Fruit fly (Drosophila melanogaster): ENCODE data around the gene Droj2.

Droj2 gene

DNA sequence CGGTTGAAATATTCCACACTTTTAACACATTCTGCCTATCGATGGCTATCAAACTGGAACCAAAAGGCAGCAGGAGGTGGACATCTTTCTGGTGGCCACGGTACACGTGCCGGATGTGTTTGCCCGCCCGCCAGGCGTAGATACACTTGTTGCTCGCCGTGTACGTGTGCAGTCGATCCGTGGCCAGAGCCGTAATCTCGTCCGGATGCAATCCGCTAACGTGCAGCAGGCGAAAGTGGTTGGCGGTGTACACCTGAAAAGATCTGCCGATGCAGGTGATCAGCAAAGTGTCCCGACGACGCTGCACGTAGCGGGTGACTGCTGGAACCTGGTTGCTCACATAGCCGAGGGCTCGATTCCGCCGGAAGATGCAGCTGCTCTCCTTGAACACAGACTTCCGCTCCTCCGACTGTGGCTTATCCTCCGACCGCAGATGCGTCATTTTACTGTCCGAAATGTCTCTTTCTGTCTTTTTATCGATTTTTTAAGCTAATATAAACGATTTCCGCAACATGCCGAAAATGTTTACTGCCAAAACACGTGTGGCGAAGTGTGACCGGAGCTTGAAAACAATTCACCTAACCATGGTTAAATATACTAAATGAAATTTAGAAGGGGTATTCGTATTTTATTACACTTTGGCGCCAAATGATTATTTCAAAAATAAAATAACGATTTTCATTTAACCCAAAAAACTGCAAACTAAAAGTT lies 6.4 kb downstream of the Droj2 start, which contains the start of gene CG9799 (continued):
- TF ChIP-seq CG3838 (GFP tag; optimal IDR thresholded peaks at IDR 0.05) (no peak), lab (GFP tag; optimal IDR thresholded peaks at IDR 0.05) (no peak), CG11696 (GFP tag; IDR thresholded peaks at IDR 0.05) (no peak), eve (GFP tag; optimal IDR thresholded peaks at IDR 0.05) (no peak), sr (GFP tag; IDR thresholded peaks at IDR 0.05) (no peak), NK7.1 (GFP tag; optimal IDR thresholded peaks at IDR 0.05) (no peak), CG3847 (GFP tag; IDR thresholded peaks at IDR 0.05) (peak; percentile 7; the same call in 1 of the 2 replicates), ind (GFP tag; optimal IDR thresholded peaks at IDR 0.05) (no peak), z (GFP tag; IDR thresholded peaks at IDR 0.05) (no peak), CG11695 (GFP tag; IDR thresholded peaks at IDR 0.05) (no peak), Usf (GFP tag; optimal IDR thresholded peaks at IDR 0.05) (no peak), yki (optimal IDR thresholded peaks at IDR 0.05) (no peak), CG15073 (GFP tag; optimal IDR thresholded peaks at IDR 0.05) (no peak), esg (GFP tag; conservative IDR thresholded peaks at IDR 0.05) (no peak), CG4404 (GFP tag; IDR thresholded peaks at IDR 0.05) (no peak), Camta (GFP tag; optimal IDR thresholded peaks at IDR 0.05) (no peak), D19A (tag; optimal IDR thresholded peaks at IDR 0.05) (no peak), gt (GFP tag; IDR thresholded peaks at IDR 0.05) (peak; percentile 42; the same call in 1 of the 2 replicates), trem (tag; optimal IDR thresholded peaks at IDR 0.05) (peak; percentile 32), Oaz (GFP tag; IDR thresholded peaks at IDR 0.05) (no peak), HmgZ (tag; optimal IDR thresholded peaks at IDR 0.05) (peak; percentile 4), Sox100B (GFP tag; optimal IDR thresholded peaks at IDR 0.05) (no peak), MTF-1 (GFP tag; optimal IDR thresholded peaks at IDR 0.05; ENCODE audit: borderline replicate concordance) (no peak), hbn (GFP tag; IDR thresholded peaks at IDR 0.05; ENCODE audit: partially characterized antibody) (no peak), E2f2 (GFP tag; IDR thresholded peaks at IDR 0.05) (peak; percentile 93), Atf-2 (GFP tag; optimal IDR thresholded peaks at IDR 0.05) (no peak), Lim3 (GFP tag; IDR thresholded peaks at IDR 0.05) (no peak), CG34422 (GFP tag; IDR thresholded peaks at IDR 0.05) (peak; percentile 84; the same call in 2 of the 3 replicates), zen2 (GFP tag; IDR thresholded peaks at IDR 0.05; ENCODE audit: partially characterized antibody) (peak; percentile 9; the same call in 1 of the 3 replicates), Stat92E (GFP tag; optimal IDR thresholded peaks at IDR 0.05) (no peak), ftz-f1 (GFP tag; optimal IDR thresholded peaks at IDR 0.05) (no peak), Hmr (GFP tag; optimal IDR thresholded peaks at IDR 0.05) (no peak), CG10959 (GFP tag; IDR thresholded peaks at IDR 0.05) (no peak), CG10431 (GFP tag; optimal IDR thresholded peaks at IDR 0.05) (no peak), Oli (tag; optimal IDR thresholded peaks at IDR 0.05) (no peak), Deaf1 (tag; optimal IDR thresholded peaks at IDR 0.05) (no peak), Dfd (GFP tag; optimal IDR thresholded peaks at IDR 0.05) (no peak), dmrt11E (tag; optimal IDR thresholded peaks at IDR 0.05) (no peak), lilli (GFP tag; optimal IDR thresholded peaks at IDR 0.05) (no peak), br (optimal IDR thresholded peaks at IDR 0.05) (no peak), Nf-YA (GFP tag; IDR thresholded peaks at IDR 0.05) (no peak), vfl (GFP tag; optimal IDR thresholded peaks at IDR 0.05) (no peak), CG13123 (GFP tag; optimal IDR thresholded peaks at IDR 0.05) (no peak), prd (optimal IDR thresholded peaks at IDR 0.05) (no peak), prd (GFP tag; IDR thresholded peaks at IDR 0.05) (peak; percentile 53; the same call in 2 of the 3 replicates), fd3F (GFP tag; optimal IDR thresholded peaks at IDR 0.05) (no peak), repo (GFP tag; optimal IDR thresholded peaks at IDR 0.05) (no peak), unpg (GFP tag; optimal IDR thresholded peaks at IDR 0.05) (no peak), exex (tag; optimal IDR thresholded peaks at IDR 0.05) (no peak), run (tag; optimal IDR thresholded peaks at IDR 0.05) (no peak), az2 (GFP tag; optimal IDR thresholded peaks at IDR 0.05) (no peak), Dp (GFP tag; optimal IDR thresholded peaks at IDR 0.05) (peak; percentile 92)
